Worm (Caenorhabditis elegans) whole organism, late embryonic: ENCODE data around the gene lbp-1.

Source experiments
- C08G9.2 ChIP-seq: sonication (generic microtip); optimal IDR thresholded peaks from 2 replicates; lab custom pipeline; 2016; ENCODE audit warnings: mild to moderate bottlenecking, missing genetic modification characterization, moderate library complexity, missing compliant biosample characterization
- T23F11.4 ChIP-seq: fragments of 200-800 bp; sonication (Bioruptor generic); optimal IDR thresholded peaks from 2 replicates; lab custom pipeline; 2018; ENCODE audit warnings: mild to moderate bottlenecking, missing genetic modification characterization, missing compliant biosample characterization
- Y22D7AL.16 ChIP-seq: sonication (generic microtip); optimal IDR thresholded peaks from 2 replicates; lab custom pipeline; 2016; ENCODE audit warnings: missing genetic modification characterization, missing compliant biosample characterization
- ahr-1 ChIP-seq: sonication (generic microtip); optimal IDR thresholded peaks from 2 replicates; lab custom pipeline; 2016; ENCODE audit warnings: missing genetic modification characterization, missing compliant biosample characterization
- ceh-14 ChIP-seq: sonication (generic microtip); optimal IDR thresholded peaks from 2 replicates; lab custom pipeline; 2016; ENCODE audit warnings: missing genotype, missing genetic modification characterization, missing compliant biosample characterization
- ceh-34 ChIP-seq: sonication (generic microtip); optimal IDR thresholded peaks from 2 replicates; lab custom pipeline; 2016; ENCODE audit warnings: mild to moderate bottlenecking, missing genetic modification characterization, missing compliant biosample characterization
- hlh-15 ChIP-seq: sonication (generic microtip); optimal IDR thresholded peaks from 2 replicates; lab custom pipeline; 2016; ENCODE audit warnings: missing genetic modification characterization, missing compliant biosample characterization
- nfya-1 ChIP-seq: sonication (generic microtip); optimal IDR thresholded peaks from 2 replicates; lab custom pipeline; 2017; ENCODE audit warnings: missing genetic modification characterization, mild to moderate bottlenecking, missing compliant biosample characterization, antibody characterized with exemption, moderate library complexity
- pat-9 ChIP-seq: fragments of 200-800 bp; sonication (Bioruptor generic); optimal IDR thresholded peaks from 2 replicates; lab custom pipeline; 2018; ENCODE audit warnings: mild to moderate bottlenecking, missing genetic modification characterization, moderate library complexity, missing compliant biosample characterization
- pax-1 ChIP-seq: fragments of 150-350 bp; optimal IDR thresholded peaks from 2 replicates; lab custom pipeline; 2014; ENCODE audit warnings: missing biosample characterization, missing genetic modification characterization
- pqm-1 ChIP-seq: sonication (generic microtip); optimal IDR thresholded peaks from 2 replicates; lab custom pipeline; 2016; ENCODE audit warnings: missing genetic modification characterization, missing compliant biosample characterization
- sox-2 ChIP-seq: fragments of 200-800 bp; sonication (Bioruptor generic); IDR thresholded peaks from 2 replicates; pipeline ENCODE4 v1.3.6; 2022; ENCODE audit warnings: missing genetic modification reagents, missing genetic modification characterization, missing compliant biosample characterization
- tbx-2 ChIP-seq: sonication (generic microtip); optimal IDR thresholded peaks from 2 replicates; lab custom pipeline; 2016; ENCODE audit warnings: missing genetic modification characterization, missing compliant biosample characterization
- unc-42 ChIP-seq: sonication (generic microtip); optimal IDR thresholded peaks from 2 replicates; lab custom pipeline; 2016; ENCODE audit warnings: missing genotype, missing genetic modification characterization, missing compliant biosample characterization
- unc-86 ChIP-seq: sonication (generic microtip); optimal IDR thresholded peaks from 2 replicates; lab custom pipeline; 2016; ENCODE audit warnings: missing genetic modification characterization, missing compliant biosample characterization

The lbp-1 gene

ce11 chrX:3301770-3302169, 42.8 kb downstream of the lbp-1 start, which contains the start of gene F11D5.5:
F11D5.5 (plus strand) TSS chrX:3302070.
- TF ChIP-seq sox-2 (GFP tag; lab: Robert Waterston, UW): no peak

ce11 chrX:3304068-3304467, 45.1 kb downstream of the lbp-1 start, which contains the start of gene F11D5.7:
F11D5.7 (plus strand) TSS chrX:3304368.
- TF ChIP-seq unc-42 (tag; lab: Kevin White, UChicago) (no peak), pat-9 (tag; lab: Kevin White, UChicago) (no peak), ceh-14 (tag; lab: Kevin White, UChicago) (no peak), unc-86 (tag; lab: Kevin White, UChicago) (no peak), T23F11.4 (GFP tag; lab: Kevin White, UChicago) (no peak), Y22D7AL.16 (tag; lab: Kevin White, UChicago) (no peak), C08G9.2 (no peak), tbx-2 (tag; lab: Kevin White, UChicago) (no peak), hlh-15 (no peak)
- TF ChIP-seq, all 69 proteins: peak for 0

ce11 chrX:3306594-3307296, 47.8 kb downstream of the lbp-1 start:
- no peak for TF ChIP-seq pqm-1
- no peak for TF ChIP-seq ahr-1 (tag; lab: Kevin White, UChicago)
- TF ChIP-seq ceh-34: no peak
- no peak for TF ChIP-seq nfya-1 (tag; lab: Kevin White, UChicago)
- TF ChIP-seq pax-1: peak; percentile 99
